Fruit fly (Drosophila melanogaster) whole organism, embryonic: Measurements from ENCODE around the gene CG42852.

Source experiments
- Abd-B ChIP-seq: fragments of 200-800 bp; sonication (Bioruptor generic); optimal IDR thresholded peaks from 2 replicates; lab custom pipeline; 2018; ENCODE audit warnings: missing biosample characterization, mild to moderate bottlenecking, missing genetic modification characterization, moderate library complexity
- BtbVII ChIP-seq: fragments of 200-800 bp; sonication (Bioruptor generic); optimal IDR thresholded peaks from 3 replicates; lab custom pipeline; 2017; ENCODE audit warnings: missing biosample characterization, mild to moderate bottlenecking, missing genetic modification characterization
- CG1024 ChIP-seq: fragments of 200-800 bp; sonication (Bioruptor generic); IDR thresholded peaks from 2 replicates; pipeline ENCODE4 v1.3.6; 2022; ENCODE audit warnings: missing biosample characterization, missing genetic modification characterization
- CG1233 ChIP-seq: fragments of 200-800 bp; sonication (Bioruptor generic); optimal IDR thresholded peaks from 4 replicates; lab custom pipeline; 2018; ENCODE audit warnings: missing biosample characterization, mild to moderate bottlenecking, missing genetic modification characterization
- CG13624 ChIP-seq: fragments of 200-800 bp; sonication (Bioruptor generic); optimal IDR thresholded peaks from 2 replicates; lab custom pipeline; 2016; ENCODE audit warnings: missing biosample characterization, missing genetic modification characterization
- CG1529 ChIP-seq: fragments of 200-800 bp; sonication (Bioruptor generic); optimal IDR thresholded peaks from 3 replicates; lab custom pipeline; 2018; ENCODE audit warnings: missing biosample characterization, missing genetic modification characterization
- CG17328 ChIP-seq: fragments of 200-800 bp; sonication (Bioruptor generic); IDR thresholded peaks from 2 replicates; pipeline ENCODE4 v1.3.6; 2022; ENCODE audit warnings: missing biosample characterization, missing genetic modification characterization
- CG17359 ChIP-seq: fragments of 200-800 bp; sonication (Bioruptor generic); optimal IDR thresholded peaks from 3 replicates; lab custom pipeline; 2018; ENCODE audit warnings: missing biosample characterization, mild to moderate bottlenecking, missing genetic modification characterization, moderate library complexity
- CG18262 ChIP-seq: fragments of 200-800 bp; optimal IDR thresholded peaks from 3 replicates; lab custom pipeline; 2019; ENCODE audit warnings: missing biosample characterization, mild to moderate bottlenecking, missing genetic modification characterization, moderate library complexity
- CG2875 ChIP-seq: fragments of 200-800 bp; sonication (Bioruptor generic); optimal IDR thresholded peaks from 2 replicates; lab custom pipeline; 2017; ENCODE audit warnings: missing biosample characterization, mild to moderate bottlenecking, missing genetic modification characterization, missing genetic modification reagents
- CG3065 ChIP-seq: fragments of 200-800 bp; sonication (Bioruptor generic); optimal IDR thresholded peaks from 2 replicates; lab custom pipeline; 2016; ENCODE audit warnings: missing biosample characterization, missing genetic modification characterization
- CG31388 ChIP-seq: fragments of 200-800 bp; sonication (Bioruptor generic); optimal IDR thresholded peaks from 2 replicates; lab custom pipeline; 2016; ENCODE audit warnings: missing biosample characterization, missing genetic modification characterization
- CG32532 ChIP-seq: fragments of 200-800 bp; sonication (Bioruptor generic); IDR thresholded peaks from 2 replicates; pipeline ENCODE4 v1.3.6; 2022; ENCODE audit warnings: missing biosample characterization, missing genetic modification characterization
- CG32772 ChIP-seq: fragments of 200-800 bp; sonication (Bioruptor generic); IDR thresholded peaks from 2 replicates; pipeline ENCODE4 v1.3.6; 2022; ENCODE audit warnings: missing biosample characterization, missing genetic modification characterization
- CG33557 ChIP-seq: fragments of 200-800 bp; sonication (Bioruptor generic); optimal IDR thresholded peaks from 2 replicates; lab custom pipeline; 2019; ENCODE audit warnings: missing biosample characterization, mild to moderate bottlenecking, missing genetic modification characterization, moderate library complexity
- CG34422 ChIP-seq: fragments of 200-800 bp; sonication (Bioruptor generic); IDR thresholded peaks from 3 replicates; pipeline ENCODE4 v1.3.6; 2022; ENCODE audit warnings: missing biosample characterization, missing genetic modification characterization
- CG3726 ChIP-seq: fragments of 200-800 bp; sonication (Bioruptor generic); IDR thresholded peaks from 3 replicates; pipeline ENCODE4, ENCODE4 v1.3.6; 2022; ENCODE audit warnings: missing biosample characterization, missing genetic modification characterization
- CG3847 ChIP-seq: fragments of 200-800 bp; sonication (Bioruptor generic); IDR thresholded peaks from 2 replicates; pipeline ENCODE4 v1.3.6; 2022; ENCODE audit warnings: missing biosample characterization, missing genetic modification characterization
- CG5953 ChIP-seq: fragments of 200-800 bp; sonication (Bioruptor generic); IDR thresholded peaks from 2 replicates; pipeline ENCODE4 v1.3.6; 2022; ENCODE audit warnings: missing biosample characterization, missing genetic modification characterization
- CG8359 ChIP-seq: fragments of 200-800 bp; sonication (Bioruptor generic); optimal IDR thresholded peaks from 2 replicates; lab custom pipeline; 2017; ENCODE audit warnings: missing biosample characterization, mild to moderate bottlenecking, missing genetic modification characterization, borderline replicate concordance
- CG9817 ChIP-seq: fragments of 200-800 bp; sonication (Bioruptor generic); optimal IDR thresholded peaks from 2 replicates; lab custom pipeline; 2018; ENCODE audit warnings: missing biosample characterization, mild to moderate bottlenecking, missing genetic modification characterization, moderate library complexity
- Elba2 ChIP-seq: fragments of 200-800 bp; sonication (Bioruptor generic); optimal IDR thresholded peaks from 3 replicates; lab custom pipeline; 2016; ENCODE audit warnings: missing biosample characterization, missing genetic modification characterization
- Gug ChIP-seq: fragments of 200-800 bp; sonication (Bioruptor generic); IDR thresholded peaks from 4 replicates; pipeline ENCODE4 v1.3.6; 2022; ENCODE audit warnings: missing biosample characterization, missing genetic modification characterization
- H2.0 ChIP-seq: fragments of 200-800 bp; sonication (Bioruptor generic); IDR thresholded peaks from 2 replicates; pipeline ENCODE4 v1.3.6; 2022; ENCODE audit warnings: missing biosample characterization, missing genetic modification characterization
- HHEX ChIP-seq: fragments of 200-800 bp; sonication (Bioruptor generic); optimal IDR thresholded peaks from 3 replicates; lab custom pipeline; 2017; ENCODE audit warnings: missing biosample characterization, mild to moderate bottlenecking, missing genetic modification characterization, missing genetic modification reagents
- HLH3B ChIP-seq: fragments of 200-800 bp; sonication (Bioruptor generic); IDR thresholded peaks from 2 replicates; pipeline ENCODE4 v1.3.6; 2022; ENCODE audit warnings: missing biosample characterization, missing genetic modification characterization
- HLH4C ChIP-seq: fragments of 200-800 bp; sonication (Bioruptor generic); IDR thresholded peaks from 3 replicates; pipeline ENCODE4 v1.3.6; 2022; ENCODE audit warnings: missing biosample characterization, missing genetic modification characterization; ENCODE audit not compliant: partially characterized antibody
- Hr78 ChIP-seq, 2 experiments: fragments of 200-800 bp in 1 of 2; fragments of >200 bp in 1 of 2; sonication (Bioruptor generic) in 1 of 2; optimal IDR thresholded peaks; 2 replicates each; lab custom pipeline; 2017 to 2019; ENCODE audit warnings: missing biosample characterization in 2 of 2, missing genetic modification characterization in 2 of 2, mild to moderate bottlenecking in 1 of 2, moderate library complexity in 1 of 2
- Kr ChIP-seq: fragments of 200-800 bp; sonication (Bioruptor generic); optimal IDR thresholded peaks from 2 replicates; lab custom pipeline; 2017; ENCODE audit warnings: missing biosample characterization, mild to moderate bottlenecking, missing genetic modification characterization
- Lim3 ChIP-seq: fragments of 200-800 bp; sonication (Bioruptor generic); IDR thresholded peaks from 2 replicates; pipeline ENCODE4 v1.3.6; 2022; ENCODE audit warnings: missing biosample characterization, missing genetic modification characterization
- Meics ChIP-seq: fragments of 200-800 bp; sonication (Bioruptor generic); optimal IDR thresholded peaks from 2 replicates; lab custom pipeline; 2017; ENCODE audit warnings: missing biosample characterization, mild to moderate bottlenecking, missing genetic modification characterization
- Neu2 ChIP-seq: fragments of 200-800 bp; sonication (Bioruptor generic); optimal IDR thresholded peaks from 3 replicates; lab custom pipeline; 2016; ENCODE audit warnings: missing biosample characterization, missing genetic modification characterization, borderline replicate concordance
- NfI ChIP-seq: fragments of 200-800 bp; sonication (Bioruptor generic); optimal IDR thresholded peaks from 3 replicates; lab custom pipeline; 2018; ENCODE audit warnings: missing biosample characterization, mild to moderate bottlenecking, missing genetic modification characterization, moderate library complexity
- Opbp ChIP-seq: fragments of 200-800 bp; sonication (Bioruptor generic); IDR thresholded peaks from 3 replicates; pipeline ENCODE4 v1.3.6; 2022; ENCODE audit warnings: missing biosample characterization, missing genetic modification characterization; ENCODE audit not compliant: partially characterized antibody
- Pdp1 ChIP-seq, 2 experiments: fragments of 200-800 bp; sonication (Bioruptor generic); optimal IDR thresholded peaks; 3 replicates each; lab custom pipeline; 2016; ENCODE audit warnings: missing biosample characterization in 2 of 2, missing genetic modification characterization in 2 of 2, mild to moderate bottlenecking in 1 of 2, moderate library complexity in 1 of 2
- Xrp1 ChIP-seq: fragments of 200-800 bp; sonication (Bioruptor generic); IDR thresholded peaks from 2 replicates; pipeline ENCODE4 v1.3.6; 2022; ENCODE audit warnings: missing biosample characterization, missing genetic modification characterization
- abd-A ChIP-seq: fragments of 200-800 bp; sonication (Bioruptor generic); optimal IDR thresholded peaks from 3 replicates; lab custom pipeline; 2019; ENCODE audit warnings: missing biosample characterization, mild to moderate bottlenecking, missing genetic modification characterization, moderate library complexity
- al ChIP-seq: fragments of 200-800 bp; sonication (Bioruptor generic); IDR thresholded peaks from 2 replicates; pipeline ENCODE4 v1.3.6; 2022; ENCODE audit warnings: missing biosample characterization, missing genetic modification characterization
- crol ChIP-seq: fragments of 200-800 bp; sonication (Bioruptor generic); IDR thresholded peaks from 2 replicates; pipeline ENCODE4 v1.3.6; 2022; ENCODE audit warnings: missing biosample characterization, missing genetic modification characterization
- ems ChIP-seq: fragments of 200-800 bp; sonication (Bioruptor generic); optimal IDR thresholded peaks from 3 replicates; lab custom pipeline; 2016; ENCODE audit warnings: missing biosample characterization, missing genetic modification characterization
- gcm2 ChIP-seq: fragments of 200-800 bp; sonication (Bioruptor generic); optimal IDR thresholded peaks from 2 replicates; lab custom pipeline; 2016; ENCODE audit warnings: missing biosample characterization, missing genetic modification characterization
- grn ChIP-seq: fragments of 200-800 bp; sonication (Bioruptor generic); optimal IDR thresholded peaks from 3 replicates; lab custom pipeline; 2017; ENCODE audit warnings: missing biosample characterization, missing genetic modification characterization
- kah ChIP-seq: fragments of 200-800 bp; sonication (Bioruptor generic); optimal IDR thresholded peaks from 2 replicates; lab custom pipeline; 2018; ENCODE audit warnings: missing biosample characterization, mild to moderate bottlenecking, missing genetic modification characterization
- odd ChIP-seq: fragments of 200-800 bp; sonication (Bioruptor generic); optimal IDR thresholded peaks from 2 replicates; lab custom pipeline; 2017; ENCODE audit warnings: missing biosample characterization, mild to moderate bottlenecking, missing genetic modification characterization
- pita ChIP-seq: fragments of 200-800 bp; sonication (Bioruptor generic); optimal IDR thresholded peaks from 2 replicates; lab custom pipeline; 2017; ENCODE audit warnings: missing biosample characterization, mild to moderate bottlenecking, missing genetic modification characterization
- pum ChIP-seq: fragments of 200-800 bp; sonication (Bioruptor generic); optimal IDR thresholded peaks from 2 replicates; lab custom pipeline; 2016; ENCODE audit warnings: missing biosample characterization, missing genetic modification characterization
- repo ChIP-seq: fragments of 200-800 bp; sonication (Bioruptor generic); optimal IDR thresholded peaks from 2 replicates; lab custom pipeline; 2016; ENCODE audit warnings: missing biosample characterization, missing genetic modification characterization
- sc ChIP-seq, 3 experiments: fragments of >200 bp in 2 of 3; fragments of 200-800 bp in 1 of 3; sonication (Bioruptor generic) in 1 of 3; optimal IDR thresholded peaks; 2 replicates in 2 of 3; 3 replicates in 1 of 3; lab custom pipeline; 2017; ENCODE audit warnings: mild to moderate bottlenecking in 1 of 3, missing biosample characterization in 1 of 3, missing genetic modification characterization in 1 of 3, missing genetic modification reagents in 1 of 3
- so ChIP-seq: fragments of 200-800 bp; sonication (Bioruptor generic); IDR thresholded peaks from 3 replicates; pipeline ENCODE4 v1.3.6; 2022; ENCODE audit warnings: missing biosample characterization, missing genetic modification characterization
- tna ChIP-seq: fragments of 200-800 bp; sonication (Bioruptor generic); IDR thresholded peaks from 2 replicates; pipeline ENCODE4 v1.3.6; 2022; ENCODE audit warnings: missing biosample characterization, missing genetic modification characterization; ENCODE audit not compliant: partially characterized antibody
- zf30C ChIP-seq: fragments of 200-800 bp; sonication (Bioruptor generic); optimal IDR thresholded peaks from 3 replicates; lab custom pipeline; 2018; ENCODE audit warnings: missing biosample characterization, mild to moderate bottlenecking, missing genetic modification characterization

The CG42852 gene

DNA sequence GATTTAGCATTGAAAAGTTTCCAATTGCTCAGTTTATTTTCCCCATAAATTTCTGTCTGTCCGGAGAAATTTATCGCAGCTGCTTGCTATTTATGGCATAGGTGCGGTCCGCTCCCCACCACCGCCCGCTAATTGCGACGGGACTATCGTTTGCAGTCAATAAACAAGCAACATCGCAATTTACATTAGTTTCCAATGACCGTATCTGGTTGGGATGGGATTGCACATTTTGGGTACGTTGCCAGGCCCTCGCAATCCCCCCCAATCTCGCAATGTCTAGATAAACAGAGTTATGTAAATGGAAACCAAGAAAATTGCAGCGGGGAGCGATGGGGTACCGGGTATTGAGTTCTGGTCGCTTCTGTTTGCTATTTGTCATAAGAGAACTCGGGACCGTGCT lies 49.3 kb downstream of the CG42852 start, which contains the start of gene nudC (continued):
- TF ChIP-seq Gug (GFP tag; lab: Robert Waterston, UW) = no peak
- 0 out of 3 replicates have a peak, but pooled peaks have one; percentile 21 for TF ChIP-seq so
- no peak for TF ChIP-seq HLH4C
- TF ChIP-seq odd (GFP tag; lab: Kevin White, UChicago) = no peak
- TF ChIP-seq CG1024 (GFP tag; lab: Robert Waterston, UW) = no peak
- no peak for TF ChIP-seq sc (optimal IDR thresholded peaks at IDR 0.05; lab: Kevin White, UChicago)
- TF ChIP-seq sc (GFP tag; optimal IDR thresholded peaks at IDR 0.05; lab: Kevin White, UChicago) = no peak
- TF ChIP-seq zf30C = no peak
- no peak for TF ChIP-seq pum (GFP tag; lab: Kevin White, UChicago)
- TF ChIP-seq pita (GFP tag; lab: Kevin White, UChicago) = no peak
- peak; percentile 3 for TF ChIP-seq HHEX (GFP tag; lab: Kevin White, UChicago)
- no peak for TF ChIP-seq CG32772
- TF ChIP-seq BtbVII = no peak
- TF ChIP-seq CG31388 (GFP tag; lab: Kevin White, UChicago) = no peak
- no peak for TF ChIP-seq tna (GFP tag; lab: Robert Waterston, UW)
- no peak for TF ChIP-seq CG2875 (GFP tag; lab: Kevin White, UChicago)
- TF ChIP-seq grn (GFP tag; lab: Kevin White, UChicago) = no peak
- no peak for TF ChIP-seq CG18262 (tag; lab: Kevin White, UChicago)
- no peak for TF ChIP-seq H2.0
- TF ChIP-seq Meics = no peak
- TF ChIP-seq Hr78 (GFP tag; optimal IDR thresholded peaks at IDR 0.05; lab: Kevin White, UChicago) = no peak
- peak; percentile 76 for TF ChIP-seq crol (GFP tag; lab: Robert Waterston, UW)
- TF ChIP-seq gcm2 (GFP tag; lab: Kevin White, UChicago) = no peak
- no peak for TF ChIP-seq NfI
- peak in 1 of 2 experiments; percentile 69 for TF ChIP-seq Pdp1 (GFP tag; optimal IDR thresholded peaks at IDR 0.05; lab: Kevin White, UChicago)
- TF ChIP-seq CG5953 (GFP tag; lab: Robert Waterston, UW) = no peak
- no peak for TF ChIP-seq CG34422 (GFP tag; lab: Robert Waterston, UW)
- TF ChIP-seq CG1233 (GFP tag; lab: Kevin White, UChicago) = no peak
- no peak for TF ChIP-seq kah (GFP tag; lab: Kevin White, UChicago)
- TF ChIP-seq Neu2 (GFP tag; lab: Kevin White, UChicago) = no peak
- no peak for TF ChIP-seq repo (GFP tag; lab: Kevin White, UChicago)
- no peak for TF ChIP-seq CG8359 (GFP tag; lab: Kevin White, UChicago)
- no peak for TF ChIP-seq abd-A (tag; lab: Kevin White, UChicago)
- TF ChIP-seq CG3847 = no peak
- TF ChIP-seq CG17328 (GFP tag; lab: Robert Waterston, UW) = 0 out of 2 replicates have a peak, but pooled peaks have one; percentile 19
- TF ChIP-seq CG9817 = no peak
- TF ChIP-seq CG33557 = no peak
- TF ChIP-seq CG3065 (GFP tag; lab: Kevin White, UChicago) = no peak
- no peak for TF ChIP-seq Elba2 (GFP tag; lab: Kevin White, UChicago)
- no peak for TF ChIP-seq Kr
- no peak for TF ChIP-seq Xrp1 (GFP tag; lab: Robert Waterston, UW)
- TF ChIP-seq HLH3B (GFP tag; lab: Robert Waterston, UW) = peak; percentile 20; the same call in 1 of the 2 replicates
- TF ChIP-seq CG3726 (GFP tag; lab: Robert Waterston, UW) = no peak
- TF ChIP-seq CG32532 = no peak
- no peak for TF ChIP-seq ems (GFP tag; lab: Kevin White, UChicago)
- TF ChIP-seq CG1529 (GFP tag; lab: Kevin White, UChicago) = no peak
- no peak for TF ChIP-seq CG13624 (GFP tag; lab: Kevin White, UChicago)
- TF ChIP-seq al (GFP tag; lab: Robert Waterston, UW) = no peak
- TF ChIP-seq Opbp (GFP tag; lab: Robert Waterston, UW) = 0 out of 3 replicates have a peak, but pooled peaks have one; percentile 6
- TF ChIP-seq Abd-B = no peak
- no peak for TF ChIP-seq CG17359 (tag; lab: Kevin White, UChicago)
- TF ChIP-seq Lim3 (GFP tag; lab: Robert Waterston, UW) = no peak
